Fruit fly (Drosophila melanogaster): ENCODE measurements around the gene Rnb.

Rnb gene

DNA sequence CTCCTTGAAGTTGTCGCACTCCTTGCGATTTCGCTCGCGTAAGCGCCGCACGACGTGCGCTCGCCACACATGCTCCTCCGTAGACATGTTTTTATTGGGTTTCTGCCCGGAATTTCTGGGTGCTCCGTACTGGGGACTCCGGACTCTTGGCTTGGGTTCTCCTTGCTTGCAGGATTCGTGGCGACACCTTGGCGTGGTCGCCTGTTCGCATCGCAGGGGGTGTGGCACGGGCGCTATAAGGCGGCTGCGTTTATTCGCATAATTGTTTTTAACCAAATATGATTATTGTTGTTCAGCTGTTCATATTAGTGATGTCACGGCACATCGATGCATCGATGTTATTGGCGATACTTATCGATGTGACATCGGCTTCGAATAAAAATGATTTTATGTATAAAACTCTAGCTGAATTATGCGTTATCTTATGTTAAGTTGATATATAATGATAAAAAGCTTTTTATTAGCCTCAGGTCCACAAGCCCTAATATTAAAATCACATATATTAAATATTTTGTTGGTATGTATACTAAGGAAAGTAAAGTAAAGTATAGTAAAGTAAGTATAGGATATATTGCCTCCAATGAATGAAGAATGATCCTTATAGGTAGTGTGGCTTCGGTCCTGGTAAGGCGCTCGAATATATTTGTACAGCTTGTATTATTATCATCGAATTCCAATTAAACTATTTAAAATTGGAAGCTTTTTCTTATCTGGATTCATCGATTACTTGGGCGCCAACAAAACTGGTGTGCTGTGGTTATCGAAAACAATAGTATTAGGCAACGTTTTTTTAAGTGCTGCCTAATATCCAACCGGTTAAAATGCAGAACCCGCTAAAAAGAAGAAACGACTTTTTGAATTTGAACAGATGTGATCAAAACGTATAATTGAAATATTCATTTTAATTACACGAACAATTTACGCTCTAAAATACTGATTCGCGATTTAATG, 35.9 kb upstream of the Rnb start, which contains the start of gene Atg16:
Gene Atg16, minus strand, starts transcription at position 343 of the 951 bp plus-strand sequence.
- TF ChIP-seq Met (GFP tag; optimal IDR thresholded peaks at IDR 0.05) (no peak), CG1621 (tag; optimal IDR thresholded peaks at IDR 0.05) (peak; percentile 30), vri (GFP tag; optimal IDR thresholded peaks at IDR 0.05) (no peak), CG10631 (GFP tag; optimal IDR thresholded peaks at IDR 0.05) (peak; percentile 1), fd85E (GFP tag; optimal IDR thresholded peaks at IDR 0.05) (no peak), esn (GFP tag; optimal IDR thresholded peaks at IDR 0.05) (peak; percentile 16), CG8319 (GFP tag; optimal IDR thresholded peaks at IDR 0.05) (no peak), Hr38 (GFP tag; optimal IDR thresholded peaks at IDR 0.05) (no peak), pdm3 (GFP tag; optimal IDR thresholded peaks at IDR 0.05) (no peak), CG4318 (GFP tag; optimal IDR thresholded peaks at IDR 0.05) (no peak), CG11762 (GFP tag; optimal IDR thresholded peaks at IDR 0.05; ENCODE audit: insufficient read depth) (no peak), svp (GFP tag) (no peak), Eip75B (GFP tag; optimal IDR thresholded peaks at IDR 0.05) (no peak), eg (GFP tag; IDR thresholded peaks at IDR 0.05) (no peak), CG8632 (GFP tag; optimal IDR thresholded peaks at IDR 0.05) (no peak), CG34406 (GFP tag; optimal IDR thresholded peaks at IDR 0.05) (no peak), cyc (GFP tag; optimal IDR thresholded peaks at IDR 0.05) (no peak), CG10669 (GFP tag; optimal IDR thresholded peaks at IDR 0.05) (no peak), Ets96B (tag; optimal IDR thresholded peaks at IDR 0.05) (no peak), Sox14 (GFP tag; optimal IDR thresholded peaks at IDR 0.05) (peak; percentile 1), dsx (GFP tag; optimal IDR thresholded peaks at IDR 0.05; ENCODE audit: poor library complexity, severe bottlenecking) (no peak)

DNA sequence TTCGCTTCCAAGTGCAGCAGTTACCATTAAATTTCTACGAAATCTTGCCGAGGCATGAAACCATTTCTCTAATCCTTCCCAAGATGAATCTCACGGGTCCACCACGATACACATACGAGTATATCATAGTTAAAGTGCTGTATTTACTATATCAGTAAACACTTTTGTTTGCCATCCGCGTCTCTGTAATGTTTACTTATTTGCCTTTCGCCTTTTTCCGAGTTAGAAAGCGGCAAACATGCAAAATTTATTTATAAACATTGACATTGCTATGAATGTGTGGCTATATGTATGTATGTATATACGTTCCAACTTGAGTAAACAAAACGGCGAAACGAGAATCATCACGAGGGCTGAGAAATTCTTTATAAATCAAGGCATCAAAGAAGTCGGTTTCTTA, 31.8 kb upstream of the Rnb start:
- TF ChIP-seq Eip78C (GFP tag) (peak; percentile 37), CG7368 (GFP tag; optimal IDR thresholded peaks at IDR 0.05) (no peak), fkh (GFP tag; optimal IDR thresholded peaks at IDR 0.05) (peak; percentile 84), cyc (GFP tag; optimal IDR thresholded peaks at IDR 0.05) (no peak)

DNA sequence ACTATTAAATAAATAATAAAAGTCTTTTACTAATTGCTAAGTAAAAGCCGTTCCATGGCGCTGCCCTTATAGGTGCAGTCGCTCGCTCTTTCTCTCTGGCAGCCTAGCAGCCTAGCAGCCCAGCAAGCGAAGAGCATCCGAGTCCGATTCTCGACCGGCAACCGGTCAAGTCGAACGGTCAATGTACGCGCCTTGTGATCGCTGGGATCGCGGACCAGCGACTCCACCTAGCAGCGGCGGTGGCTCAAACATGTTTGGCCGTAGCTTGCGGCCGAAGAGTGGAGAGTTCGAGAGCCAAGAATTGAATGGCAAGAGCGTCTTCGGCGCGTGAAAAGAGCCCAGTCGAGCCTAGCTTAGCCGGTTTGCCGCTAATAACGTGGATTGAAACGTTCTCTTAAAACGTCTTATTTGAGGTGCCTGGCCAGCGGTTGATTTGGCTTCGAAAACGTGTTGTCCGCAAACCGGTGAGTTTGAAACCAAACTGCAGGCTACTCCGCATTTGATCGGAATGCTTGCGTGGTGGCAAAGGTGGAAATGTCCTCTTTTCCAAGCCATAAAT, 30.2 kb upstream of the Rnb start:
- peak; percentile 29; the same call in 1 of the 3 replicates for TF ChIP-seq CG8119 (GFP tag; IDR thresholded peaks at IDR 0.05)
- no peak for TF ChIP-seq pdm3 (GFP tag; optimal IDR thresholded peaks at IDR 0.05)
- peak; percentile 26 for TF ChIP-seq Eip78C (GFP tag)

DNA sequence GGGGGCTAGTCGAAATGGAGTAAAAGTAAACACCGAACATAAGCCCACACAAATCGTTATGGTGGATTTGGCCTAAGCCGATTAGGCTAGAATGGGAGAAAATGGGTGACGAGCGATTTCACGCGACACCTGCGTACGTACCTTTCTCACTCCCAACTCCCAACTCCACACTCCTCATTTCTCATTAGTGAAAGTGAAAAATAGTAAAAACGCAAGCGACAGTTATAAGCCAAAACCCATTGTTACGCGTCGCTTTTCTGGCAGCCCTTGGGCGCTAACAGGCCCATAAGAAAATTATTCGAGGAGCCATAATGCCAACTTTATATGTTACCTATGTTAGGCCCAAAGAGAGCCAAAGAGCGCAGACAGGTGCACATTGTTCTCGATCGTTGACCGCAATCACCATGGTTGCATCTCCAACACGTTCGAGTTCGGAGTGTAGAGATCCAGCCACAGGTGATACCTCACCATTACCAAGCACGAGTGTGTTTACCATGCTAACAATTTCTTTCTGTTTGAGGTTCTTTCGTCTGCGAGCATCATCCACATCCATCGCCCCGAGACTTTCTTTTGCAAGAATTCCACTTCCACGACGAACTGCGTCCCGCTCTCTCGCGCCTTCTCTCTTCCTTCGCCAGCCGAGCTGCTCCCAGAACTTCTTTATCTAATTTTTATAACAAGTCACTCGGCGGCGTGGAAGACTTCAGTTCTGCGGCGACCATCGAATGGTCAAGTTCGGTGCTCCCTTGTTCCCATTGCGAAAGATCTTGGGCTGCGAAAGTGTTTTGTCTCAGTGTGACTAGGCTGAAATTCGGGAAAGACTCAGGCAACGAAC, 19.5 kb upstream of the Rnb start, which contains the start of gene neo:
Gene neo, plus strand, starts transcription at position 698 of the 835 bp plus-strand sequence.
- 0 out of 3 replicates have a peak, but pooled peaks have one; percentile 15 for TF ChIP-seq CG6163 (GFP tag; IDR thresholded peaks at IDR 0.05)
- TF ChIP-seq eg (GFP tag; IDR thresholded peaks at IDR 0.05) = peak; percentile 31; the same call in 1 of the 3 replicates
- no peak for TF ChIP-seq svp (GFP tag)
- TF ChIP-seq CG6854 (GFP tag; optimal IDR thresholded peaks at IDR 0.05) = peak; percentile 70

DNA sequence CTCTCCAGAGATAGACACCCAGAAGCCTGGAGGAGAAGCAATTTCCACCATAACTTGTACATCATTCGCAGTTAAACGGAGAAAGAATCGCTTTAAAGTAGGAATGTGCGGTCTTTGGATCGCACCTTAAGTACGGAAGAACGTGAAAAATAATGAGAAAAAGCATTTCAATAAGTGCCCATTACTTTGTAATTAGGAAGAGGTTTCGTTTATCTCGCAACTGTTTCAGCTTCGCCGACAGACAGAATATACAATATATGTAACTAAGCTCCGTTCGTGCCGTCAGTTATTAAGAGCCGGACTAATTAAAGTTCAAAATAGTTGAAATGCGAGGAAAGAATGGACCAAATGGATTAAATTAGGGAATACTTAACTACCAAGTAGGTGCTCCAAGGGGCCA, 18.5 kb upstream of the Rnb start, which contains the start of gene CG7829:
Gene CG7829, minus strand, starts transcription at position 101 of the 400 bp plus-strand sequence.
- TF ChIP-seq Eip93F (GFP tag; optimal IDR thresholded peaks at IDR 0.05) (no peak), Hr38 (GFP tag; optimal IDR thresholded peaks at IDR 0.05) (no peak), cyc (GFP tag; optimal IDR thresholded peaks at IDR 0.05) (no peak), CG11902 (GFP tag; optimal IDR thresholded peaks at IDR 0.05) (no peak), CG6808 (GFP tag; optimal IDR thresholded peaks at IDR 0.05) (no peak), CG10631 (GFP tag; optimal IDR thresholded peaks at IDR 0.05) (no peak), Sox14 (GFP tag; optimal IDR thresholded peaks at IDR 0.05) (no peak), Eip75B (GFP tag; optimal IDR thresholded peaks at IDR 0.05) (no peak), CG10669 (GFP tag; optimal IDR thresholded peaks at IDR 0.05) (no peak), CG32006 (GFP tag; optimal IDR thresholded peaks at IDR 0.05) (no peak), fd85E (GFP tag; optimal IDR thresholded peaks at IDR 0.05) (no peak), CG3032 (tag; optimal IDR thresholded peaks at IDR 0.05) (no peak), CG8119 (GFP tag; IDR thresholded peaks at IDR 0.05) (no peak), Blimp-1 (GFP tag; optimal IDR thresholded peaks at IDR 0.05) (no peak), CG11294 (GFP tag; IDR thresholded peaks at IDR 0.05) (no peak), CG6792 (GFP tag; optimal IDR thresholded peaks at IDR 0.05) (no peak)

All from whole organism, prepupa.